Fruit fly (Drosophila melanogaster) whole organism, prepupa: ENCODE data around the gene cold.
A peak's percentile ranks its signal among the peaks of the same experiment; 100 is the strongest.

ENCODE experiments used
- Blimp-1 ChIP-seq: fragments of 200-800 bp; sonication (Bioruptor generic); optimal IDR thresholded peaks from 3 replicates; lab custom pipeline; 2017; ENCODE audit warnings: missing biosample characterization, missing genetic modification characterization, mild to moderate bottlenecking, moderate library complexity, missing genetic modification reagents
- CG10631 ChIP-seq: fragments of 200-800 bp; sonication (Bioruptor generic); optimal IDR thresholded peaks from 2 replicates; lab custom pipeline; 2016; ENCODE audit warnings: missing biosample characterization, missing genetic modification characterization
- CG10669 ChIP-seq: fragments of 200-800 bp; sonication (Bioruptor generic); optimal IDR thresholded peaks from 3 replicates; lab custom pipeline; 2018; ENCODE audit warnings: missing biosample characterization, mild to moderate bottlenecking, missing genetic modification characterization, moderate library complexity
- CG11294 ChIP-seq: fragments of 200-800 bp; sonication (Bioruptor generic); IDR thresholded peaks from 2 replicates; pipeline ENCODE4 v1.3.6; 2022; ENCODE audit warnings: missing biosample characterization, missing genetic modification characterization
- CG11762 ChIP-seq: fragments of 200-800 bp; sonication (Bioruptor generic); optimal IDR thresholded peaks from 3 replicates; lab custom pipeline; 2016; ENCODE audit warnings: missing biosample characterization, missing genetic modification characterization; ENCODE audit not compliant: insufficient read depth
- CG11902 ChIP-seq: fragments of 200-800 bp; sonication (Bioruptor generic); optimal IDR thresholded peaks from 3 replicates; lab custom pipeline; 2016; ENCODE audit warnings: missing biosample characterization, missing genetic modification characterization
- CG15336 ChIP-seq: fragments of 200-800 bp; sonication (Bioruptor generic); IDR thresholded peaks from 2 replicates; pipeline ENCODE4 v1.3.6; 2022; ENCODE audit warnings: missing biosample characterization, missing genetic modification characterization
- CG1621 ChIP-seq: fragments of 200-800 bp; sonication (Bioruptor generic); optimal IDR thresholded peaks from 3 replicates; lab custom pipeline; 2018; ENCODE audit warnings: missing biosample characterization, mild to moderate bottlenecking, missing genetic modification characterization
- CG3032 ChIP-seq: fragments of 200-800 bp; optimal IDR thresholded peaks from 2 replicates; lab custom pipeline; 2019; ENCODE audit warnings: missing biosample characterization, mild to moderate bottlenecking, missing genetic modification characterization, moderate library complexity
- CG31627 ChIP-seq: fragments of 200-800 bp; sonication (Bioruptor generic); optimal IDR thresholded peaks from 3 replicates; lab custom pipeline; 2016; ENCODE audit warnings: missing biosample characterization, missing genetic modification characterization
- CG32006 ChIP-seq: fragments of 200-800 bp; sonication (Bioruptor generic); optimal IDR thresholded peaks from 3 replicates; lab custom pipeline; 2017; ENCODE audit warnings: missing biosample characterization, mild to moderate bottlenecking, missing genetic modification characterization
- CG34406 ChIP-seq: fragments of 200-800 bp; sonication (Bioruptor generic); optimal IDR thresholded peaks from 3 replicates; lab custom pipeline; 2016; ENCODE audit warnings: missing biosample characterization, missing genetic modification characterization
- CG3919 ChIP-seq: fragments of 200-800 bp; sonication (Bioruptor generic); optimal IDR thresholded peaks from 3 replicates; lab custom pipeline; 2016; ENCODE audit warnings: missing biosample characterization, missing genetic modification characterization
- CG4318 ChIP-seq: fragments of 200-800 bp; sonication (Bioruptor generic); optimal IDR thresholded peaks from 3 replicates; lab custom pipeline; 2017; ENCODE audit warnings: missing biosample characterization, mild to moderate bottlenecking, missing genetic modification characterization
- CG6163 ChIP-seq: fragments of 200-800 bp; sonication (Bioruptor generic); IDR thresholded peaks from 3 replicates; pipeline ENCODE4 v1.3.6; 2022; ENCODE audit warnings: missing biosample characterization, missing genetic modification characterization
- CG6276 ChIP-seq: fragments of 200-800 bp; sonication (Bioruptor generic); optimal IDR thresholded peaks from 2 replicates; lab custom pipeline; 2017; ENCODE audit warnings: missing biosample characterization, mild to moderate bottlenecking, missing genetic modification characterization
- CG6792 ChIP-seq: fragments of 200-800 bp; sonication (Bioruptor generic); optimal IDR thresholded peaks from 3 replicates; lab custom pipeline; 2016; ENCODE audit warnings: missing biosample characterization, missing genetic modification characterization
- CG6854 ChIP-seq: fragments of 200-800 bp; sonication (Bioruptor generic); optimal IDR thresholded peaks from 2 replicates; lab custom pipeline; 2017; ENCODE audit warnings: missing biosample characterization, mild to moderate bottlenecking, missing genetic modification characterization
- CG7368 ChIP-seq: fragments of 200-800 bp; sonication (Bioruptor generic); optimal IDR thresholded peaks from 3 replicates; lab custom pipeline; 2016; ENCODE audit warnings: missing biosample characterization, missing genetic modification characterization
- CG8319 ChIP-seq: fragments of 200-800 bp; sonication (Bioruptor generic); optimal IDR thresholded peaks from 3 replicates; lab custom pipeline; 2016; ENCODE audit warnings: missing biosample characterization, missing genetic modification characterization
- CG8632 ChIP-seq: fragments of 200-800 bp; sonication (Bioruptor generic); optimal IDR thresholded peaks from 3 replicates; lab custom pipeline; 2016; ENCODE audit warnings: missing biosample characterization, missing genetic modification characterization
- CG9139 ChIP-seq: fragments of 200-800 bp; sonication (Bioruptor generic); optimal IDR thresholded peaks from 3 replicates; lab custom pipeline; 2017; ENCODE audit warnings: missing biosample characterization, mild to moderate bottlenecking, missing genetic modification characterization
- Eip75B ChIP-seq: fragments of 200-800 bp; sonication (Bioruptor generic); optimal IDR thresholded peaks from 3 replicates; lab custom pipeline; 2016; ENCODE audit warnings: missing biosample characterization, missing genetic modification characterization
- Eip93F ChIP-seq: fragments of 200-800 bp; sonication (Bioruptor generic); optimal IDR thresholded peaks from 2 replicates; lab custom pipeline; 2016; ENCODE audit warnings: missing biosample characterization, mild to moderate bottlenecking, missing genetic modification characterization
- Ets21C ChIP-seq: fragments of 200-800 bp; sonication (Bioruptor generic); optimal IDR thresholded peaks from 3 replicates; lab custom pipeline; 2016; ENCODE audit warnings: missing biosample characterization, missing genetic modification characterization
- Ets96B ChIP-seq: fragments of 200-800 bp; optimal IDR thresholded peaks from 2 replicates; lab custom pipeline; 2019; ENCODE audit warnings: missing biosample characterization, mild to moderate bottlenecking, missing genetic modification characterization, moderate library complexity
- Gug ChIP-seq: fragments of 200-800 bp; sonication (Bioruptor generic); IDR thresholded peaks from 2 replicates; pipeline ENCODE4 v1.3.6; 2022; ENCODE audit warnings: missing biosample characterization, missing genetic modification characterization
- Hr38 ChIP-seq: sonication (Bioruptor generic); optimal IDR thresholded peaks from 2 replicates; lab custom pipeline; 2016; ENCODE audit warnings: missing biosample characterization, missing genetic modification characterization
- Hr4 ChIP-seq: fragments of 200-800 bp; sonication (Bioruptor generic); optimal IDR thresholded peaks from 3 replicates; lab custom pipeline; 2016; ENCODE audit warnings: missing biosample characterization, missing genetic modification characterization
- Lpt ChIP-seq: fragments of 200-800 bp; sonication (Bioruptor generic); optimal IDR thresholded peaks from 3 replicates; lab custom pipeline; 2016; ENCODE audit warnings: missing biosample characterization, missing genetic modification characterization
- Met ChIP-seq: fragments of 200-800 bp; sonication (Bioruptor generic); optimal IDR thresholded peaks from 3 replicates; lab custom pipeline; 2016; ENCODE audit warnings: missing biosample characterization, missing genetic modification characterization
- OdsH ChIP-seq: fragments of 200-800 bp; sonication (Bioruptor generic); optimal IDR thresholded peaks from 3 replicates; lab custom pipeline; 2016; ENCODE audit warnings: missing biosample characterization, missing genetic modification characterization
- Smox ChIP-seq: fragments of 200-800 bp; sonication (Bioruptor generic); optimal IDR thresholded peaks from 3 replicates; lab custom pipeline; 2016; ENCODE audit warnings: missing biosample characterization, missing genetic modification characterization
- Sox14 ChIP-seq: fragments of 200-800 bp; sonication (Bioruptor generic); optimal IDR thresholded peaks from 3 replicates; lab custom pipeline; 2016; ENCODE audit warnings: missing biosample characterization, missing genetic modification characterization
- acj6 ChIP-seq: fragments of 200-800 bp; sonication (Bioruptor generic); optimal IDR thresholded peaks from 3 replicates; lab custom pipeline; 2016; ENCODE audit warnings: missing biosample characterization, missing genetic modification characterization
- cyc ChIP-seq: fragments of 200-800 bp; sonication (Bioruptor generic); optimal IDR thresholded peaks from 3 replicates; lab custom pipeline; 2016; ENCODE audit warnings: missing biosample characterization, missing genetic modification characterization
- dac ChIP-seq: fragments of 200-800 bp; sonication (Bioruptor generic); optimal IDR thresholded peaks from 2 replicates; lab custom pipeline; 2017; ENCODE audit warnings: missing biosample characterization, mild to moderate bottlenecking, missing genetic modification characterization
- dsx ChIP-seq: fragments of 200-800 bp; optimal IDR thresholded peaks from 3 replicates; lab custom pipeline; 2019; ENCODE audit warnings: missing biosample characterization, mild to moderate bottlenecking, missing genetic modification characterization, moderate library complexity; ENCODE audit not compliant: poor library complexity, severe bottlenecking
- eg ChIP-seq: fragments of 200-800 bp; sonication (Bioruptor generic); IDR thresholded peaks from 3 replicates; pipeline ENCODE4 v1.3.6; 2022; ENCODE audit warnings: missing biosample characterization, missing genetic modification characterization
- esn ChIP-seq: fragments of 200-800 bp; sonication (Bioruptor generic); optimal IDR thresholded peaks from 2 replicates; lab custom pipeline; 2016; ENCODE audit warnings: missing biosample characterization, mild to moderate bottlenecking, missing genetic modification characterization, moderate library complexity
- fd59A ChIP-seq: fragments of 200-800 bp; sonication (Bioruptor generic); optimal IDR thresholded peaks from 2 replicates; lab custom pipeline; 2017; ENCODE audit warnings: missing biosample characterization, mild to moderate bottlenecking, missing genetic modification characterization, missing genetic modification reagents
- fd85E ChIP-seq: fragments of 200-800 bp; sonication (Bioruptor generic); optimal IDR thresholded peaks from 3 replicates; lab custom pipeline; 2016; ENCODE audit warnings: missing biosample characterization, missing genetic modification characterization
- fkh ChIP-seq: fragments of 200-800 bp; sonication (Bioruptor generic); optimal IDR thresholded peaks from 3 replicates; lab custom pipeline; 2017; ENCODE audit warnings: missing biosample characterization, mild to moderate bottlenecking, missing genetic modification characterization, moderate library complexity
- lz ChIP-seq: fragments of 200-800 bp; sonication (Bioruptor generic); optimal IDR thresholded peaks from 3 replicates; lab custom pipeline; 2016; ENCODE audit warnings: missing biosample characterization, missing genetic modification characterization
- net ChIP-seq: fragments of 200-800 bp; sonication (Bioruptor generic); optimal IDR thresholded peaks from 3 replicates; lab custom pipeline; 2016; ENCODE audit warnings: missing biosample characterization, missing genetic modification characterization
- pdm3 ChIP-seq: fragments of 200-800 bp; sonication (Bioruptor generic); optimal IDR thresholded peaks from 3 replicates; lab custom pipeline; 2016; ENCODE audit warnings: missing biosample characterization, missing genetic modification characterization
- salr ChIP-seq, 2 experiments: fragments of 200-800 bp; sonication (Bioruptor generic); optimal IDR thresholded peaks; 3 replicates each; lab custom pipeline; 2016 to 2018; ENCODE audit warnings: missing biosample characterization in 2 of 2, missing genetic modification characterization in 2 of 2, mild to moderate bottlenecking in 1 of 2
- spab ChIP-seq: fragments of 200-800 bp; sonication (Bioruptor generic); optimal IDR thresholded peaks from 2 replicates; lab custom pipeline; 2017; ENCODE audit warnings: missing biosample characterization, mild to moderate bottlenecking, missing genetic modification characterization, missing genetic modification reagents
- ss ChIP-seq, 2 experiments: fragments of 200-800 bp; sonication (Bioruptor generic); optimal IDR thresholded peaks; 2 replicates in 1 of 2; 3 replicates in 1 of 2; lab custom pipeline; 2017 to 2018; ENCODE audit warnings: mild to moderate bottlenecking in 2 of 2, missing biosample characterization in 2 of 2, missing genetic modification characterization in 2 of 2, moderate library complexity in 1 of 2
- svp ChIP-seq: fragments of 200-800 bp; sonication (Bioruptor generic); peaks from one replicate; lab custom pipeline; 2016; ENCODE audit warnings: missing biosample characterization, missing genetic modification characterization
- topi ChIP-seq: fragments of 200-800 bp; sonication (Bioruptor generic); optimal IDR thresholded peaks from 3 replicates; lab custom pipeline; 2016; ENCODE audit warnings: missing biosample characterization, missing genetic modification characterization
- vri ChIP-seq: fragments of 200-800 bp; sonication (Bioruptor generic); optimal IDR thresholded peaks from 3 replicates; lab custom pipeline; 2016; ENCODE audit warnings: missing biosample characterization, mild to moderate bottlenecking, missing genetic modification characterization

cold gene

DNA sequence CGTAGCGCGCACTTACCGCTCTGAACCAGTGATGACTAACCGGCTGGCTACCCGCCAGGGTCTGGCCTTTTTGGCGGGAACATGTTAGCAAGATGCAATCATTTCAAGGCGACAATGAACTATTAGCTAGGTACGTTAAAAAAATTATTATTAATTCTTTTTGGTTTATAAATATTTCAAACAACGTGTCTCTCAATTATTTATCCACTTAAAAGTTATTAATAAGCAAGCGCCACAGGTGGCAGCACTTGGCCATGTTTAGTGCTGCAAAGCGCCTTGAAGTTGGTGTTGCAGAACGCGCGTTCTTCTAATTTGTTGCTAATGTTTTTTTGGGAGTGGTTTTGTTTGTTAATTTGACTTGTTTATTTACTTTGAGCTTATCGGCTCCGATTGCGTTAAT is at the start of gene cold, which contains the start of gene Ipk2:
cold (plus strand) TSS at position 66 of the 400 bp plus-strand sequence.
Ipk2 (minus strand) TSS at position 39 of the 400 bp plus-strand sequence.
- TF ChIP-seq spab (no peak), CG8632 (GFP tag; lab: Kevin White, UChicago) (no peak), lz (GFP tag; lab: Kevin White, UChicago) (peak; percentile 87), fd59A (GFP tag; lab: Kevin White, UChicago) (peak; percentile 62), cyc (GFP tag; lab: Kevin White, UChicago) (peak; percentile 83), Eip75B (GFP tag; lab: Kevin White, UChicago) (no peak), Blimp-1 (peak; percentile 47), CG10669 (GFP tag; lab: Kevin White, UChicago) (no peak), CG11762 (peak; percentile 57), CG31627 (GFP tag; lab: Kevin White, UChicago) (peak; percentile 87), CG10631 (GFP tag; lab: Kevin White, UChicago) (no peak), fd85E (GFP tag; lab: Kevin White, UChicago) (no peak), CG6854 (GFP tag; lab: Kevin White, UChicago) (peak; percentile 34), CG1621 (tag; lab: Kevin White, UChicago) (no peak), acj6 (no peak), Ets21C (GFP tag; lab: Kevin White, UChicago) (no peak), CG11902 (GFP tag; lab: Kevin White, UChicago) (no peak), CG15336 (GFP tag; lab: Robert Waterston, UW) (peak; percentile 39; the same call in 1 of the 2 replicates), Ets96B (tag; lab: Kevin White, UChicago) (peak; percentile 63), CG6276 (GFP tag; lab: Kevin White, UChicago) (no peak), Eip93F (GFP tag; lab: Kevin White, UChicago) (peak; percentile 45), fkh (GFP tag; lab: Kevin White, UChicago) (peak; percentile 96), topi (GFP tag; lab: Kevin White, UChicago) (peak; percentile 76), svp (GFP tag; lab: Kevin White, UChicago) (peak; percentile 91), CG34406 (GFP tag; lab: Kevin White, UChicago) (peak; percentile 42), eg (GFP tag; lab: Robert Waterston, UW) (peak; percentile 61; the same call in 2 of the 3 replicates), salr (GFP tag; optimal IDR thresholded peaks at IDR 0.05; lab: Kevin White, UChicago) (peak in 1 of 2 experiments; percentile 65), net (GFP tag; lab: Kevin White, UChicago) (no peak), CG3032 (peak; percentile 80), CG32006 (GFP tag; lab: Kevin White, UChicago) (no peak), pdm3 (no peak), ss (GFP tag; optimal IDR thresholded peaks at IDR 0.05; lab: Kevin White, UChicago) (no peak), Met (GFP tag; lab: Kevin White, UChicago) (no peak), CG3919 (GFP tag; lab: Kevin White, UChicago) (peak; percentile 83), CG8319 (GFP tag; lab: Kevin White, UChicago) (no peak), OdsH (GFP tag; lab: Kevin White, UChicago) (no peak), CG9139 (GFP tag; lab: Kevin White, UChicago) (no peak), CG7368 (no peak), CG4318 (GFP tag; lab: Kevin White, UChicago) (no peak), CG6792 (GFP tag; lab: Kevin White, UChicago) (peak; percentile 66), dac (no peak), Hr4 (GFP tag; lab: Kevin White, UChicago) (no peak), Hr38 (GFP tag; lab: Kevin White, UChicago) (no peak), Smox (no peak), vri (no peak), Lpt (GFP tag; lab: Kevin White, UChicago) (peak; percentile 65), dsx (peak; percentile 93), CG6163 (GFP tag; lab: Robert Waterston, UW) (peak; percentile 65; the same call in 2 of the 3 replicates), CG11294 (GFP tag; lab: Robert Waterston, UW) (0 out of 2 replicates have a peak, but pooled peaks have one; percentile 45), Sox14 (GFP tag; lab: Kevin White, UChicago) (peak; percentile 86), Gug (GFP tag; lab: Robert Waterston, UW) (peak; percentile 60; the same call in 1 of the 2 replicates), esn (GFP tag; lab: Kevin White, UChicago) (peak; percentile 84)
